Worm (Caenorhabditis elegans) whole organism, late embryonic: ENCODE measurements around the gene T02B11.9.

Experiments
- C38D4.7 ChIP-seq: fragments of 200-800 bp; sonication (Bioruptor generic); optimal IDR thresholded peaks from 2 replicates; lab custom pipeline; 2018; ENCODE audit warnings: mild to moderate bottlenecking, missing genetic modification characterization, moderate library complexity, missing compliant biosample characterization
- ama-1 ChIP-seq: fragments of 150-350 bp; optimal IDR thresholded peaks from 2 replicates; lab custom pipeline; 2014
- ceh-45 ChIP-seq: fragments of 200-800 bp; sonication (Bioruptor generic); IDR thresholded peaks from 2 replicates; pipeline ENCODE4 v1.3.6; 2022; ENCODE audit warnings: missing genetic modification reagents, missing genetic modification characterization, missing compliant biosample characterization
- ceh-6 ChIP-seq: fragments of 200-800 bp; sonication (Bioruptor generic); optimal IDR thresholded peaks from 2 replicates; lab custom pipeline; 2018; ENCODE audit warnings: mild to moderate bottlenecking, missing genetic modification characterization, missing compliant biosample characterization
- hlh-6 ChIP-seq: sonication (generic microtip); optimal IDR thresholded peaks from 2 replicates; lab custom pipeline; 2016; ENCODE audit warnings: missing genotype, missing genetic modification characterization, missing compliant biosample characterization
- madf-2 ChIP-seq: sonication (generic microtip); optimal IDR thresholded peaks from 2 replicates; lab custom pipeline; 2017; ENCODE audit warnings: missing genetic modification characterization, missing compliant biosample characterization
- nfya-1 ChIP-seq: sonication (generic microtip); optimal IDR thresholded peaks from 2 replicates; lab custom pipeline; 2017; ENCODE audit warnings: missing genetic modification characterization, mild to moderate bottlenecking, missing compliant biosample characterization, antibody characterized with exemption, moderate library complexity
- nhr-11 ChIP-seq: fragments of 150-350 bp; optimal IDR thresholded peaks from 2 replicates; lab custom pipeline; 2014; ENCODE audit warnings: missing biosample characterization, missing genetic modification characterization
- odd-2 ChIP-seq: sonication (generic microtip); optimal IDR thresholded peaks from 2 replicates; lab custom pipeline; 2017; ENCODE audit warnings: antibody characterized with exemption, mild to moderate bottlenecking, missing genetic modification characterization, missing compliant biosample characterization
- pax-1 ChIP-seq: fragments of 150-350 bp; optimal IDR thresholded peaks from 2 replicates; lab custom pipeline; 2014; ENCODE audit warnings: missing biosample characterization, missing genetic modification characterization
- pros-1 ChIP-seq: fragments of 150-350 bp; optimal IDR thresholded peaks from 2 replicates; lab custom pipeline; 2014; ENCODE audit warnings: missing biosample characterization, missing genetic modification reagents, missing genetic modification characterization
- rnt-1 ChIP-seq: sonication (generic microtip); optimal IDR thresholded peaks from 2 replicates; lab custom pipeline; 2016; ENCODE audit warnings: missing genetic modification characterization, missing compliant biosample characterization
- sox-2 ChIP-seq: fragments of 200-800 bp; sonication (Bioruptor generic); IDR thresholded peaks from 2 replicates; pipeline ENCODE4 v1.3.6; 2022; ENCODE audit warnings: missing genetic modification reagents, missing genetic modification characterization, missing compliant biosample characterization
- sox-4 ChIP-seq: sonication (generic microtip); optimal IDR thresholded peaks from 2 replicates; lab custom pipeline; 2017; ENCODE audit warnings: mild to moderate bottlenecking, missing genetic modification characterization, inconsistent platforms, missing compliant biosample characterization
- unc-55 ChIP-seq: sonication (generic microtip); optimal IDR thresholded peaks from 2 replicates; lab custom pipeline; 2017; ENCODE audit warnings: missing biosample characterization, missing genetic modification reagents, missing genetic modification characterization
- unc-86 ChIP-seq: sonication (generic microtip); optimal IDR thresholded peaks from 2 replicates; lab custom pipeline; 2016; ENCODE audit warnings: missing genetic modification characterization, missing compliant biosample characterization

Gene T02B11.9

ce11 chrV:915716-916115, 39.7 kb downstream of the T02B11.9 start:
- no peak for TF ChIP-seq pax-1 (tag; lab: Kevin White, UChicago)
- no peak for TF ChIP-seq C38D4.7 (GFP tag; lab: Kevin White, UChicago)
- no peak for TF ChIP-seq unc-55
- no peak for TF ChIP-seq ceh-45 (GFP tag; lab: Robert Waterston, UW)

DNA sequence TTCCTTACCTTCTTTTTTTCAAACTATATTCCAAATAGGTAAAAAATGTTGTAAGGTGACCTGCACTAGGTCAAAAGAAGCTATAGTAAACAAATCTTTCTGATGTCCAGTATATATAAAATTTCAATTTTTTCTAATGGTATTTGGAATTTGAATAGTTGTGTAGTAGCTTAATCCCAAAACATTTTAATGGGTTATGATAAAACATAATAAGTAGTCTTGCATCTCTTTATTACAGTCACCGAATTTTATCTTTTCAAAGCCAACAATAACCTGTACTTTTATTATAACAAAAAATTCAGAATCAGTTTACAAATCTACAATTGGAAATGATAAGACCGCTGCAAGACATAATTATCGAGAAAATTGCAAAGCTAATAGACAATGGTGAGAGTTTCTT, 41.4 kb downstream of the T02B11.9 start, which contains the start of gene H24K24.2:
H24K24.2 (plus strand) TSS at position 301 of the 400 bp plus-strand sequence.
- TF ChIP-seq nfya-1 (tag; lab: Kevin White, UChicago) (no peak), hlh-6 (no peak), pros-1 (tag; lab: Kevin White, UChicago) (no peak), ceh-6 (GFP tag; lab: Kevin White, UChicago) (no peak), sox-4 (tag; lab: Kevin White, UChicago) (no peak), madf-2 (tag; lab: Kevin White, UChicago) (no peak), unc-55 (no peak), unc-86 (tag; lab: Kevin White, UChicago) (no peak), sox-2 (no peak), rnt-1 (tag; lab: Kevin White, UChicago) (no peak), ama-1 (lab: Kevin White, UChicago) (no peak), nhr-11 (tag; lab: Kevin White, UChicago) (no peak), odd-2 (tag; lab: Kevin White, UChicago) (no peak)
